Fruit fly (Drosophila melanogaster): ENCODE data around the gene Hn.

DNA sequence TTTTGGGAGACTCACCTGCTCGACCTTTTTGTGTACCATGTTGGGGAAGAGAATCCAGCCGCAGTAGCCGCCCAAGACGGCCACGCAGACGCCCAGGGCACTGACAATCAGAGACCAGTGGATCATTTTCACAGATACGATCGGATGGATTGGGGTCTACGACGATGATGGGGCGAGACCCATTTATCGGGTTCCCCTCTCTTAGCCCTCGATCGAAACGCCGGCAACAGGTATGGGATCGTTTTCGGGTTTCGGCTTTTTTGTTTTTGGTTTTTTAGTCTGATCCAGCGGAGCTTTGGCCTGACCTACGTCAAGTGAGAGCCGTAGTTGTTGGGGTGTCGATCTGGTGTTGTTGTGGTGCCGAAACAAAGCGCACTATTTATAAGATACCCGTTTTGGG, 18.3 kb upstream of the Hn start:
- TF ChIP-seq Pif1A (GFP tag; optimal IDR thresholded peaks at IDR 0.05) (no peak), CG13204 (GFP tag; optimal IDR thresholded peaks at IDR 0.05) (no peak), Snoo (tag; optimal IDR thresholded peaks at IDR 0.05) (no peak), CG4496 (GFP tag; IDR thresholded peaks at IDR 0.05) (no peak), EcR (GFP tag; optimal IDR thresholded peaks at IDR 0.05) (no peak), CG34367 (tag; optimal IDR thresholded peaks at IDR 0.05) (no peak), CG9948 (tag; optimal IDR thresholded peaks at IDR 0.05) (no peak), CG32121 (GFP tag; IDR thresholded peaks at IDR 0.05) (no peak), Pif1B (GFP tag; optimal IDR thresholded peaks at IDR 0.05) (no peak), CG10348 (GFP tag; IDR thresholded peaks at IDR 0.05) (no peak), CG8159 (tag; optimal IDR thresholded peaks at IDR 0.05) (no peak), fd96Ca (GFP tag; IDR thresholded peaks at IDR 0.05) (no peak), CG12605 (GFP tag; IDR thresholded peaks at IDR 0.05) (no peak)
